Worm (Caenorhabditis elegans) whole organism, L4/young adult: ENCODE measurements around the gene srbc-36.
"Not testable (repeated sequence)": the region's sequence is repeated elsewhere in the genome, so short reads cannot be mapped to it uniquely, and the experiment has no call there.

ENCODE experiments used
- W03F9.2 ChIP-seq: fragments of 150-350 bp; optimal IDR thresholded peaks from 2 replicates; lab custom pipeline; 2014; ENCODE audit warnings: missing biosample characterization, missing genetic modification characterization
- dao-5 ChIP-seq: sonication (generic microtip); optimal IDR thresholded peaks from 2 replicates; lab custom pipeline; 2016; ENCODE audit warnings: missing genotype, missing genetic modification characterization, moderate library complexity, missing compliant biosample characterization
- him-1 ChIP-seq: sonication (generic microtip); optimal IDR thresholded peaks from 2 replicates; lab custom pipeline; 2016; ENCODE audit warnings: missing genotype, missing genetic modification reagents, missing genetic modification characterization, missing compliant biosample characterization

Gene srbc-36

DNA sequence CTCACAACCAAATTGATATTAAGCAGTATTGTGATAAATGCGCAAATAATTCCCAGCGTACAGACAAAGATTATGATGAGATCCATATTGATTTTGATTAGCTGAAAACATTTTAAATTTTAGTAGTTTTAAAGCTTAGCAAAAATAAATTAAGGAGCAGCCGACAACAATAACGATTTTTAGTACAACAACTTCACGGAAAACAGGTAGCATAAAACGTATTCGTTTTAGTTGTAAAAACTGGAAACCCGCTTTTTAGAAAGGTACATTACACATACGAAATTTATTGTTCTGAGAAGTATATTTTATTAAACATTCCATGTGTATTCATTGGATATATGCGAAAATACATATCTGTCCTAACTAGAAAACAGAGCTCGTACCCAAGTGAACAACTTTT lies at the start of gene srbc-36:
TSS of gene srbc-36 (minus strand) at position 101 of the 400 bp plus-strand sequence.
- TF ChIP-seq W03F9.2 (tag; lab: Kevin White, UChicago) = no peak
- no peak for TF ChIP-seq dao-5
- no peak for TF ChIP-seq him-1 (tag; lab: Kevin White, UChicago)

DNA sequence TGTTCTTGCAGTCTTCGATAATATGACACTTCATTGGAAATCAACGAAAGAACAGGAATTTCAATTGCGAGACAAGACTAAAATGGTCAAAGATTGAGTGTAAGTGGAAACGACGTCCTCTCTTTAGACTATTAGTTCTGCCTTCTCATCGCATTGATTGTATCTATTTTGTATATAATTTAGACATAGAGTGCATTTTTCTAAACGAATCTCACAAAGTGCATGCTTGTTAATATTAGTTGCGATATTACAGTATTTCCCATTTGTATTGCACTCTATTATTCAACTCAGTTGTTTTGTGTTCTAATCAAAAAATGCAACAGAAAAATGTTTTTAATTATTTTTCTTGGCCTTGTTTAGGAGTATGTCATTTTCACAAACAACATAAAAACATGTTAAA lies 48.0 kb upstream of the srbc-36 start, which contains the start of gene nhr-93:
TSS of gene nhr-93 (minus strand) at position 101 of the 400 bp plus-strand sequence.
- TF ChIP-seq dao-5 (no peak), him-1 (tag; lab: Kevin White, UChicago) (no peak), W03F9.2 (tag; lab: Kevin White, UChicago) (no peak)

DNA sequence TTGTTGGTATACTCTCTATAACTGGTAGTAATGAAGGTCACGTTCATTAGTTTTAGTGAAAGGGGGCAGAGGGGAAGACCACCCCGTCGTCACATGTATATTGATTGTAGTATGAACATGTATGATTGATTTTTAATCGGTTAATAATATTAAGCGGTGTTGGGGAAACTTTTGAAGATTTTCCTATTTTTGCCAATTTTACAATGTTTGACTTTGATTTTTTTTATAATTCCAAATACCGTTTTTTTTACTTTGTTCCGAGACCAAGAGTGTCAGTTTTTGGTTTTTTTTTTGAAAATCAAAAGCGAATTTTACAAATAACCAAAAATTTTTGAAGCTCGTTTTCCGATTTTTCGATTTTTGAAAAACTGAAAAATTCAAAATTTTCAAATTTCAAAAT lies 44.9 kb upstream of the srbc-36 start, which contains the start of gene nhr-221:
TSS of gene nhr-221 (minus strand) at position 101 of the 400 bp plus-strand sequence.
- no peak for TF ChIP-seq dao-5

DNA sequence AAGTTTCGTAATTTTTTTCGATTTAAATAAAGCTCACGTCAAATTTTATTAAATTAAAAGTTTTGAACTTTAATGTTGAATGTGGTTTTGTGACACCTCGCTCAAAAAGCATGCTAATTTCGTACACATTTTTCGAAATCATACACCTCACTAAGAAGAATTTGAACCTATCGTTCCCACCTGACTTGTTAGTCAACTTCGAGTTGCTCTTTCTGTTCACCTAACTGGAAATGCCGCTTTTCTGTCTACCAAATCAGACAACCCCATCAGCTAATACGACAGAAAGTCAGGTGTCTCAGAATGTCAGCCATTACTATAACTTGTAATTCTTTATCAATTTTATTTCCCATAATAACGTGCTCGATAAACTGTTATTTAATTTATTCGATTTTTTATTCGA lies 40.1 kb upstream of the srbc-36 start, which contains the start of gene srbc-66:
TSS of gene srbc-66 (plus strand) at position 301 of the 400 bp plus-strand sequence.
- TF ChIP-seq dao-5 = no peak

DNA sequence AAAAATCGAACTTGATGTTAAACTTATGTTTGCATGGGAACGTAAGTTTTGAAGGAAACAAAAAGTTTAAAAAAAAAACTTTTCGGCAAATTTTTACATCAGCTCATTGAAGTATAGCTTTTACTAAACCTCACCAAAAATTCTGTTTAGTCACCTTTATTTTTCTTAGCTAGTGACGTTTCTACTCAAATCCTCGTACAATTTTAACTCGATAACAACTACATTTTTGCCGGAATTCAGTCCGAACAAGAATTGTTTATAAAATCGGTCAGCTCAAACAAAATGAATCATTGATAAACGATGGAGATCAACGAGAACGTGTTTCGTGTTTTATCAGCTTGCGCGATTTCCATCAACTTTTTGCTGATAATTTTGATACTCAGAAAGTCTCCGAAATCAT lies 36.5 kb upstream of the srbc-36 start, which contains the start of gene str-260:
TSS of gene str-260 (plus strand) at position 301 of the 400 bp plus-strand sequence.
- TF ChIP-seq him-1 (tag; lab: Kevin White, UChicago) (no peak), W03F9.2 (tag; lab: Kevin White, UChicago) (no peak), dao-5 (no peak)

DNA sequence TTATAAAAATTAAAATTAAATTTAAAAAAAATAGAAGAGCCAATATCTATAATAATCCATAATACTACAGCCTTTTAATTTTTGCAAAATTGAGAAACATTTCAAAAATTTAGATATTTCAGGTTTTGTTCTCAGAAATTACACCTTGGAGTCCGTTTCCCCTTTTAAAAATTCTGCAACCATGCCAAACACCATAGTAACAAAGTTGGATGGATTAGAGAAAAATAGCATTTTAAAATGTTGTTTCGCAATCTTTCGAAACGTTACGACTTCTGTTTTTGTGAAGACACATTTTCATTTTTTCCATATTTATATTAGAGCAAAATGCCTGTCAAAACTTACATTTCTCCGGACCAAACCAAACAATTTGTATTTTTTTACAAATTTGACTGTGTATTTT lies 34.6 kb upstream of the srbc-36 start, which contains the start of gene T24A6.7:
TSS of gene T24A6.7 (plus strand) at position 301 of the 400 bp plus-strand sequence.
- TF ChIP-seq him-1 (tag; lab: Kevin White, UChicago) (no peak), dao-5 (no peak), W03F9.2 (tag; lab: Kevin White, UChicago) (no peak)

DNA sequence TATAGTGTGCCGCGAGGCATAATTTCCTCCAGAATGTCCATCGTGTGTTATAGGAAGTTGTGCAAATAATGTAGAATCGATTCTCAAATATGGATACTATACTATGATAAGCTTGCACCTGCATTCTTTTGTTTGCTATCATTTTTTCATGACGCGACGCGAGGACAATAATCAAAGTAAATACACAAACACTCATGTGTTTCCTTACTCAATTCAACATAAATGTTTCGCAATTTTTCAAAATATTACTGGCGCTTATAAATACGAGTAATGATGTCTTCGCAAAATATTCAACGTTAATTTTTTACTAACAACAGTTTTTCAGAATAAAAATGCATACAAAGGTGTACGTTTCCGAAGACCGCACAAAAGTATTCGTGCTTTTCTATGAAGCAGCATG lies 32.9 kb upstream of the srbc-36 start, which contains the start of gene irg-1:
TSS of gene irg-1 (plus strand) at position 326 of the 400 bp plus-strand sequence.
- TF ChIP-seq dao-5 (no peak), him-1 (tag; lab: Kevin White, UChicago) (no peak), W03F9.2 (tag; lab: Kevin White, UChicago) (no peak)

DNA sequence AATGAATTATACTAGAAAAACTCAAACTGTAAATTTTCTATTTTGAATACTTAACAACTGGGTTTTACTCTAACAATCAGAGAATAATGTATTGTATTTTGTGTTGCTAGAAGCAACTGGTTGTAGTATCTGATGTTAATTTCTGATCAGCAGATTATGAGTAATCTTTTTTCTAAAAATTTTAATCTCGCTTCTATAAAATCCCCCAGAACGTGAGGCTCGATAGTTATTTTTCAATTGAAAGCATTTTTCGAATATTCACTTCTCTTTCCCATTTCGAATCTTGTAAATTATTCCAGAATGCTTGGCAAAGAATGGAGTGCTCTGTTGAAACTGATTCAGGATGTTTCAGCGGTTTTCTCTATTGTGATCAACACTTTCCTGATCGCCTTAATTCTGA lies 27.6 kb upstream of the srbc-36 start, which contains the start of gene str-227:
TSS of gene str-227 (plus strand) at position 301 of the 400 bp plus-strand sequence.
- no peak for TF ChIP-seq dao-5
- no peak for TF ChIP-seq him-1 (tag; lab: Kevin White, UChicago)
- TF ChIP-seq W03F9.2 (tag; lab: Kevin White, UChicago) = no peak

DNA sequence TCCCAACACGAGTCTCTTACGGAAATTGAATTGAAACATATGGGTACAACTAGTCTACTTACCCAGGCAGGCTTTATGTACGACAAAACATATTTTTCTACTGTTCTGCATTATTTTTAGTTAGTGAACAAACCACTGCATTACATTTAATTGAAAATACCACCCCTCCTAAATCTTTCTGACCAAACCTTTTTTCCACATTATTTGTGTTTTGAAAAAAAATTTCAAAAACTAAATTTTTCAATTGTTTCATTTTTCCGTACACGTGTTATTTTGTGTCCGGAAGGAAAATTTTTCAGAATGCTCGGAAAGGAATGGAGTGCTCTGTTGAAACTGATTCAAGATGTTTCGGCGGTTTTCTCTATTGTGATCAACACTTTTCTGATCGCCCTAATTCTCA lies 22.0 kb upstream of the srbc-36 start, which contains the start of gene str-226:
TSS of gene str-226 (plus strand) at position 301 of the 400 bp plus-strand sequence.
- TF ChIP-seq him-1 (tag; lab: Kevin White, UChicago) (no peak), W03F9.2 (tag; lab: Kevin White, UChicago) (no peak), dao-5 (no peak)

DNA sequence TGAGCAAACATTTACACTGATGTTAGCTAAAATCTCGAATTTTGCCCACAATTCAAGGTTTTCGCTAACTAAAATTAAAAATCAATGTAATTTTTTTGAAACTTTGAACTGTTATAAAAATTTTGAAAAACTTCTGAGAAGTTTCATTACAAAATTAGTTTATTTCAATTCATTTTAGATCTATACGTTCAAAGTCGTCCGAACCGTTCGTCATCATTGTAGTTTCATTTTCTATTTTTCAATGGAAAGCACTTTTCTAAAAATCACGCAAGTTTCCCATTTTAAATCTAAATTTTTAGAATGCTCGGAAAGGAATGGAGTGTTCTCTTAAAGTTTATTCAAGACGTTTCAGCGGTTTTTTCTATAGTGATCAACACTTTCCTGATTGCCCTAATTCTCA lies 19.5 kb upstream of the srbc-36 start, which contains the start of gene str-228:
TSS of gene str-228 (plus strand) at position 301 of the 400 bp plus-strand sequence.
- TF ChIP-seq W03F9.2 (tag; lab: Kevin White, UChicago) = no peak
- no peak for TF ChIP-seq him-1 (tag; lab: Kevin White, UChicago)
- TF ChIP-seq dao-5 = no peak

DNA sequence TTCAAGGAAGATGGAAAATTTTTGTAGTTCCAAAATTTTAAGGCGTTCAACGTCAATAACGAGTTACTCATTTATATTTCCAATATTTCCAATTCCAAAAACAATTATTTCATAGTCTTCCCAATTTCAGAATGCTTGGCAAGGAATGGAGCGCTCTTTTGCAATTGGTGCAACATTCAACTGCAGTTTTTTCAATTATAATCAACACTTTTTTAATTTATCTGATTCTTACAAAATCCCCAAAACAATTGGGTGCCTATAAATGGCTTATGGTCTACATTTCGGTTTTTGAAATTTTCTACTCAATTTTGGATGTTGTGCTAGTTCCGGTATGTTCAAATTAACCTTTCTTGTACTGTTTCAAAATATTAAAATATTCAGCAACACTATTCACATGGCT lies 17.4 kb upstream of the srbc-36 start, which contains the start of gene str-225:
TSS of gene str-225 (plus strand) at position 132 of the 400 bp plus-strand sequence.
- no peak for TF ChIP-seq W03F9.2 (tag; lab: Kevin White, UChicago)
- TF ChIP-seq dao-5 = no peak

DNA sequence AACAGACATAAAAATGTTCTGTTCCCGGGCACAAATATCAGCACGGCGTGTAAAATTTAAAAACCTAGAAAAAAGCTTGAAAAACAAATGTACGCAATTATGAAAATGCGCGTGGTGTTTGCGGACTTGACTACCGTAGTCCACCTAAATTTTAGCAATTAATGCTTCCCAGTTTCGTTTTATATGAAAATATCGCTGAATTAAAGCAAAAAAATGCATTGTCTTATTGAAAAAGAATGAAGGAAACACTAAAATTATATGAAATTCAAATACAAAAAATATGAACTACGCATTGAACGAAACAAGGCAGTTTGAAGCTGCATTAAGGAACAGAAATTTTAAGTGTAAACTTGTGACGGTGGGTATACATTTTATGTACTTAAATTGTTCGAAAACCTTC lies 15.9 kb upstream of the srbc-36 start, which contains the start of gene ugt-64:
TSS of gene ugt-64 (minus strand) at position 101 of the 400 bp plus-strand sequence.
- TF ChIP-seq dao-5; him-1 (tag; lab: Kevin White, UChicago); W03F9.2 (tag; lab: Kevin White, UChicago): not testable (repeated sequence)

DNA sequence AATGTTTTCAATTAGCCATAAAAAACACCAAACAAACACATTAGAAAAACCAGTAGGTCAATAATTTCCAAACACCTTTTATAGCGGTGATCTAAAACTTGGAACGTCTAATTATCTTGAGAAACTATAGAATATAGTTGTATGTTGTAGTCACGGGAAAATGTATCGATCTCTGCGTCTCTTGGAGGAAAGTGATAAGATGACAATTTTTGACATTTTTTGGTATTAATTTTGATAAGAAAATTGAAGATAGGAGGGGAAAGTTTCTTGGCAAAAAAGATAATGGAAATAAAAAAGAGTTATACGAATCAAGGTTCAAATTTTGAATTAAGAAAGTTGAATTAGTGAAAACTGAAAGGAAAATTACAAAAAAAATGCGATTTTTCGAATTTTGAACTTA lies 15.4 kb upstream of the srbc-36 start:
- no peak for TF ChIP-seq him-1 (tag; lab: Kevin White, UChicago)
- no peak for TF ChIP-seq W03F9.2 (tag; lab: Kevin White, UChicago)
- no peak for TF ChIP-seq dao-5

DNA sequence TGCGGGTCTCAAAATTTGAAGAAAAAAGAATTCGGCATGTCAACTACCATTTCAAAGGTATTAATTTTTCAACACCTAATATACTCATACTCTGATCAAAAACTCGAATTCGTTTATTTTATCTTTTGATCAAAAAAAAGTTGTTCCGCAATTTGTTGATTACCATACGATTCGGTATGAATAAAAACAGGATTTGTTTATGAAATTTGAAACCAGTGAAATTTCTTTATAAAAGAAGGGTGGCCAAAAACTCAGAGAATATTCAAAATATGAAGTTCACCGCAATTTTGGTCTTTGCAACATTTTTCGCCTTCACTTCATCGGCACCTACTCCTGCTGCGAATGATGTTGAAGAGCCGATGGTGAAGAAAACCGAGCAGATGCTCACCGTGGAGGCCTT lies 11.7 kb upstream of the srbc-36 start, which contains the start of the genes C07G3.8 and C07G3.10:
TSS of gene C07G3.8 (minus strand) at position 101 of the 400 bp plus-strand sequence.
TSS of gene C07G3.10 (plus strand) at position 270 of the 400 bp plus-strand sequence.
- no peak for TF ChIP-seq dao-5
- no peak for TF ChIP-seq him-1 (tag; lab: Kevin White, UChicago)
- TF ChIP-seq W03F9.2 (tag; lab: Kevin White, UChicago) = no peak

DNA sequence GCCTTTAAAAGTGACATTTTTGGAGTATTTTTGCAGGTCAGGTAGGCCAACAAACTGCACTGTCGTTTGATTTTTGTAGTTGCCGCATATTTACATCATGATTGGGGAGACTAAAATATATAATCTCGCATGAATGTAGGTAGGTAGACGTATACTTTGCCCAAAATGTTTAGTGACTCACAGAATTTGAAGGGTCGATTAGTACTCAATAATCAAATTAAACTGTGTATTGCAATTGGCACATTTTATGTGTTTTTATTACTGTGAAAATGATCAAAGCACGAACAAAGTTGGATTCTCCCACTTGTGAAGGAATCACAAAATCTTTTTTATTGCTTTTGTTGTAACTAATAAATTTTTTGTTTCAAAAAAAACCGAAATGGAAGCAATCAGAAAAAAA lies 6.5 kb upstream of the srbc-36 start, which contains the start of gene C07G3.15:
TSS of gene C07G3.15 (minus strand) at position 101 of the 400 bp plus-strand sequence.
- no peak for TF ChIP-seq him-1 (tag; lab: Kevin White, UChicago)
- TF ChIP-seq dao-5 = no peak
- TF ChIP-seq W03F9.2 (tag; lab: Kevin White, UChicago) = no peak
